Fruit fly (Drosophila melanogaster) S2 (cell line): ENCODE results near the gene Ugt304A1.

ENCODE experiments used
- CG8478 ChIP-seq: fragments of >200 bp; optimal IDR thresholded peaks from 2 replicates; lab custom pipeline; 2018
- CTCF ChIP-seq, 2 experiments: fragments of >200 bp; optimal IDR thresholded peaks; 2 replicates each; lab custom pipeline; 2018

Ugt304A1 gene

DNA sequence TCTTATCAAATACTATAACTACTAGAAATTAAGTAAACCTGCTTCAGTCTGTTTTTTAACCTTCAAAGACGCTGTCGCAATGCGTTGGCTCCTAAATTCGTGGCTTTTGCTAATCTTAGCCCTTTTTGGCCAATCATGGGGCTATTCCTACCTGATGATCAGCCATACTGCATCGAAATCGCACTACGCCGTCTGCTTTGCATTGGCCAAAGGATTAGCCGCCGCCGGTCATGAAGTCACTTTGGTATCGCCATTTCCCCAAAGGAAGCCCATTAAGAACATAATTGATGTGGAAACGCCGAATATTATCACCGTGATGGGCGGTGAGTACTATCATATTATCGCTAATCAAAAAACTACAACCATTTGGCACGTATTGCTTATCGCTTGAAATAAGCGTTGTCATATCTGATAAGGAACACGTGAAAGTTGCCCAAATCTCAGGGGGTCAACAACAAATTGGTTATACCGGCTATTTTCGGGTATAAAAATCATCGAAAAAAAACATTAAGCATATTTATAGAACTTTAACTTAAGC, 20.6 kb downstream of the Ugt304A1 start, which contains the start of gene Ugt302E1:
TSS of gene Ugt302E1 (plus strand) at position 51 of the 538 bp plus-strand sequence.
- TF ChIP-seq CTCF (optimal IDR thresholded peaks at IDR 0.05; lab: Kevin White, UChicago) (no peak), CG8478 (no peak)

DNA sequence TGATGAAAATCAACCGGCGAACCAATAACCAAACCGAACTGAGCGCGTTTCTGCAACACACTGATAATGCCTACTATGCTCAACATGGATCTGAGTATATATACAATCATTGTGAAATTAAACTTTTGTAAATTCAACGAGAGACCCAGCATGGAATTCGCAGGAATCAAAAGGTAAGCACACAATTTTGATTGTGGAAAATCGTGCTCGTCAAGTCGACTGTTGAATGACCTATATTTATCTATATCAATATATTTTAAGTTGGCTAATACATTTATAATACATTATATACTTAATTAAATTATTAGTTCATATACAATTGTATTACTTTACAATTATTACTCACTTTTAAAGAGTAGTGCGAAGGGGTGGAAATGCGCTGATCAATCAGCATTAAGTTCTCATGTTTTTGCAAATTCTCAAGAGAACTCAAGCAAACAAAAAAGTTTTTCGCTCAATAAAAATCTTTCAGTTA, 21.4 kb downstream of the Ugt304A1 start, which contains the start of gene Ugt302K1:
TSS of gene Ugt302K1 (minus strand) at position 51 of the 475 bp plus-strand sequence.
- TF ChIP-seq CTCF (optimal IDR thresholded peaks at IDR 0.05; lab: Kevin White, UChicago): no peak
- TF ChIP-seq CG8478: no peak

DNA sequence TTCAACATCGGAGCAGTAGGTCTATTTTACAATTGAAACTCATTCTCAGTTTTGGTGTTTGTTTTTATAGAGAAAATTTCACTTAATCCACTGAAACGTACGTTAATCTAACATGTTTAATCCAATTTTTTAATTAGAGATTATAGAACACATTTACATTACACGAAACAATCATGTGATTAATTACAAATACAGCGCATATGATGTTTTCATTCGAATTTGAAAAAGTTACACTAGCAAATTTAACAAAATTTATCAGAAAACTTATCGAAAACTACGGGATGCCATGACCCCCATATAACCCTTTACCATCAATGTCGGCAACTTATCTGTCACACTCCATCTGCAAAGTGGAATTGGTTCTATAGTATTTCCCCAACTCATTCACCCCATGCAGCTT, 30.1 kb downstream of the Ugt304A1 start, which contains the start of gene CheA86a:
TSS of gene CheA86a (minus strand) at position 101 of the 400 bp plus-strand sequence.
- TF ChIP-seq CTCF (optimal IDR thresholded peaks at IDR 0.05; lab: Kevin White, UChicago): no peak
- no peak for TF ChIP-seq CG8478

DNA sequence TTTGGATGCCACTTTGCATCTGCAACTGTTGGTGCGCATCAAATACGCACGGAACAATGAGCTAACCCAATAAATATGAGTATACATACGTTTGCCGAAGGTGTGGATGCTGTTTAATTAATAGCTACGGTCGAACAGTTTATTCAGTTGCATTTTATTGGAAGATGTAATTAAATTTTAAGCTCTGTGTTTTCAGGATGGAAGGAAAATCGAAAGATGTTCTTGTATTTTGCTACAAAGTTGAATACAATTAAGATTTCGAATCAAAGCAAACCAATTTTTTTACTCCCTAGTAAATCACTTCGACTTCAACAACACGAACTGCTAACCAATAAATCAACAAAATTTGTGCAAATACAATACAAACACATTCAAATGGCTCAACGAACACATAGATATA, 38.3 kb downstream of the Ugt304A1 start, which contains the start of gene mAcon2:
TSS of gene mAcon2 (plus strand) at position 301 of the 400 bp plus-strand sequence.
- TF ChIP-seq CTCF (optimal IDR thresholded peaks at IDR 0.05; lab: Kevin White, UChicago) (no peak), CG8478 (no peak)

dm6 chr3R:11128116-11128626, 47.0 kb downstream of the Ugt304A1 start, which contains the start of gene Ugt35C1:
Gene Ugt35C1 (minus strand): TSS chr3R:11128328.
- no peak for TF ChIP-seq CG8478

DNA sequence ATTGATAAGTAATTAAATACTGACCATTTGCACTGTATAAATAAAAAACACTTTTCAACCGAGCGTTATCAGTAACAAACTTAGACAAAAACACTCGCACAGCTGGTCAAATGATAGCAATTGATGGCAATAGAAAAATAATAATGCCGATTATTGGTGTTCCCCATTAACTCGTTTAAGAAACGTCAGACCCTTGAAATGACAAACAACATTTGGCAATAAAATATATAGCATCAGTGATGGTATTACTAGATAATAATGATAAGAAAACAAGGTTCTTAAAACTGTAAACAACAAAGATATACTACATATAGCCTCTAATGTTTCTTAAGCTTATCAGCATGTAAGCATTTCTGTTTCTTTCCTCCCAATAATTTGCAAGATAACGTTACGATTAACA, 48.8 kb downstream of the Ugt304A1 start:
- TF ChIP-seq CTCF (optimal IDR thresholded peaks at IDR 0.05; lab: Kevin White, UChicago): no peak
- no peak for TF ChIP-seq CG8478
